Worm (Caenorhabditis elegans): ENCODE data around the gene col-141.

ce11 chrV:6838599-6838998, 9.1 kb downstream of the col-141 start, which contains the start of gene T15B7.15:
- TF ChIP-seq egl-27 (tag; optimal IDR thresholded peaks at IDR 0.05) (no peak), ama-1 (optimal IDR thresholded peaks at IDR 0.05) (no peak), nhr-28 (tag; optimal IDR thresholded peaks at IDR 0.05) (no peak), zag-1 (tag; optimal IDR thresholded peaks at IDR 0.05) (no peak)

All from whole organism, L4 larva.